Worm (Caenorhabditis elegans) whole organism, young adult: Measurements from ENCODE around the gene C05E4.7.

Source experiments
- B0261.1 ChIP-seq: sonication (generic microtip); optimal IDR thresholded peaks from 2 replicates; lab custom pipeline; 2016; ENCODE audit warnings: mild to moderate bottlenecking, missing genetic modification characterization, moderate library complexity, missing compliant biosample characterization
- B0336.3 ChIP-seq: fragments of 200-800 bp; sonication (Bioruptor generic); IDR thresholded peaks from 2 replicates; pipeline ENCODE4 v1.3.6; 2022; ENCODE audit warnings: missing genetic modification characterization, missing compliant biosample characterization
- F10E7.11 ChIP-seq: sonication (generic microtip); optimal IDR thresholded peaks from 2 replicates; lab custom pipeline; 2017; ENCODE audit warnings: mild to moderate bottlenecking, missing genetic modification characterization, moderate library complexity, missing compliant biosample characterization
- F23B12.7 ChIP-seq: sonication (generic microtip); optimal IDR thresholded peaks from 2 replicates; lab custom pipeline; 2017; ENCODE audit warnings: missing genetic modification characterization, mild to moderate bottlenecking, missing compliant biosample characterization, antibody characterized with exemption, moderate library complexity; ENCODE audit not compliant: insufficient read depth
- F37B4.10 ChIP-seq: fragments of 200-800 bp; sonication (Bioruptor generic); IDR thresholded peaks from 2 replicates; pipeline ENCODE4 v1.3.6; 2022; ENCODE audit warnings: missing genetic modification characterization, missing compliant biosample characterization
- F49E8.2 ChIP-seq: sonication (generic microtip); optimal IDR thresholded peaks from 3 replicates; lab custom pipeline; 2017; ENCODE audit warnings: missing genetic modification characterization, mild to moderate bottlenecking, missing compliant biosample characterization, antibody characterized with exemption, moderate library complexity; ENCODE audit not compliant: insufficient read depth
- F57C9.4 ChIP-seq: sonication (generic microtip); optimal IDR thresholded peaks from 2 replicates; lab custom pipeline; 2017; ENCODE audit warnings: mild to moderate bottlenecking, missing genetic modification characterization, missing compliant biosample characterization
- K11D2.4 ChIP-seq: fragments of 200-800 bp; sonication (Bioruptor generic); IDR thresholded peaks from 2 replicates; pipeline ENCODE4 v1.3.6; 2022; ENCODE audit warnings: missing genetic modification reagents, missing genetic modification characterization, missing compliant biosample characterization
- K12H6.12 ChIP-seq: fragments of 200-800 bp; sonication (Bioruptor generic); optimal IDR thresholded peaks from 2 replicates; lab custom pipeline; 2018; ENCODE audit warnings: mild to moderate bottlenecking, missing genetic modification characterization, missing compliant biosample characterization
- T07F8.4 ChIP-seq: sonication (generic microtip); optimal IDR thresholded peaks from 2 replicates; lab custom pipeline; 2016; ENCODE audit warnings: mild to moderate bottlenecking, missing genetic modification characterization, moderate library complexity, missing compliant biosample characterization
- T26A5.8 ChIP-seq: sonication (generic microtip); optimal IDR thresholded peaks from 2 replicates; lab custom pipeline; 2016; ENCODE audit warnings: missing genetic modification characterization, missing compliant biosample characterization
- Y56A3A.18 ChIP-seq: fragments of 200-800 bp; sonication (Bioruptor generic); IDR thresholded peaks from 2 replicates; pipeline ENCODE4 v1.3.6; 2022; ENCODE audit warnings: missing genetic modification reagents, missing genetic modification characterization, missing compliant biosample characterization
- Y67H2A.10 ChIP-seq: fragments of 200-800 bp; sonication (Bioruptor generic); conservative IDR thresholded peaks from 2 replicates; pipeline ENCODE4 v1.3.6; 2022; ENCODE audit warnings: missing genetic modification reagents, missing genetic modification characterization, missing compliant biosample characterization
- Y95B8A.8 ChIP-seq: fragments of 200-800 bp; sonication (Bioruptor generic); IDR thresholded peaks from 2 replicates; pipeline ENCODE4 v1.3.6; 2022; ENCODE audit warnings: missing genetic modification reagents, missing genetic modification characterization, missing compliant biosample characterization
- aptf-2 ChIP-seq: fragments of 200-800 bp; sonication (Bioruptor generic); conservative IDR thresholded peaks from 2 replicates; pipeline ENCODE4 v1.3.6; 2022; ENCODE audit warnings: missing genetic modification reagents, missing genetic modification characterization, missing compliant biosample characterization
- aptf-3 ChIP-seq: fragments of 200-800 bp; sonication (Bioruptor generic); IDR thresholded peaks from 2 replicates; pipeline ENCODE4 v1.3.6; 2022; ENCODE audit warnings: missing genetic modification characterization, missing compliant biosample characterization
- bed-2 ChIP-seq: fragments of 200-800 bp; sonication (Bioruptor generic); IDR thresholded peaks from 2 replicates; pipeline ENCODE4 v1.3.6; 2022; ENCODE audit warnings: missing genetic modification reagents, missing genetic modification characterization, missing compliant biosample characterization
- ccch-3 ChIP-seq: fragments of 200-800 bp; sonication (Bioruptor generic); optimal IDR thresholded peaks from 2 replicates; lab custom pipeline; 2018; ENCODE audit warnings: mild to moderate bottlenecking, missing genetic modification characterization, missing compliant biosample characterization
- ceh-100 ChIP-seq: fragments of 200-800 bp; sonication (Bioruptor generic); IDR thresholded peaks from 2 replicates; pipeline ENCODE4 v1.3.6; 2022; ENCODE audit warnings: missing genetic modification reagents, missing genetic modification characterization, missing compliant biosample characterization
- ceh-27 ChIP-seq: fragments of 200-800 bp; sonication (Bioruptor generic); optimal IDR thresholded peaks from 2 replicates; lab custom pipeline; 2018; ENCODE audit warnings: mild to moderate bottlenecking, missing genetic modification characterization, moderate library complexity, missing compliant biosample characterization
- ceh-40 ChIP-seq: fragments of 200-800 bp; sonication (Bioruptor generic); IDR thresholded peaks from 2 replicates; pipeline ENCODE4 v1.3.6; 2022; ENCODE audit warnings: missing genetic modification characterization, missing compliant biosample characterization
- ceh-58 ChIP-seq: fragments of 200-800 bp; sonication (Bioruptor generic); IDR thresholded peaks from 2 replicates; pipeline ENCODE4 v1.3.6; 2022; ENCODE audit warnings: missing genetic modification characterization, missing compliant biosample characterization
- ceh-91 ChIP-seq: fragments of 200-800 bp; sonication (Bioruptor generic); IDR thresholded peaks from 2 replicates; pipeline ENCODE4 v1.3.6; 2022; ENCODE audit warnings: missing genetic modification reagents, missing genetic modification characterization, missing compliant biosample characterization
- die-1 ChIP-seq: sonication (generic microtip); optimal IDR thresholded peaks from 2 replicates; lab custom pipeline; 2016; ENCODE audit warnings: missing genotype, mild to moderate bottlenecking, missing genetic modification characterization, missing compliant biosample characterization
- dox-1 ChIP-seq: fragments of 200-800 bp; sonication (Bioruptor generic); IDR thresholded peaks from 2 replicates; pipeline ENCODE4 v1.3.6; 2022; ENCODE audit warnings: missing genetic modification reagents, missing genetic modification characterization, missing compliant biosample characterization
- efl-1 ChIP-seq: fragments of 150-350 bp; optimal IDR thresholded peaks from 2 replicates; lab custom pipeline; 2014; ENCODE audit warnings: missing biosample characterization, missing genetic modification reagents, missing genetic modification characterization
- gei-17 ChIP-seq: fragments of 200-800 bp; sonication (Bioruptor generic); optimal IDR thresholded peaks from 2 replicates; lab custom pipeline; 2018; ENCODE audit warnings: mild to moderate bottlenecking, missing genetic modification characterization, missing compliant biosample characterization
- hlh-12 ChIP-seq: sonication (generic microtip); optimal IDR thresholded peaks from 2 replicates; lab custom pipeline; 2016; ENCODE audit warnings: missing genetic modification characterization, missing compliant biosample characterization
- hmg-1.2 ChIP-seq: fragments of 200-800 bp; sonication (Bioruptor generic); IDR thresholded peaks from 2 replicates; pipeline ENCODE4 v1.3.6; 2022; ENCODE audit warnings: missing genetic modification reagents, missing genetic modification characterization, missing compliant biosample characterization
- lag-1 ChIP-seq: fragments of 200-800 bp; sonication (Bioruptor generic); IDR thresholded peaks from 2 replicates; pipeline ENCODE4 v1.3.6; 2022; ENCODE audit warnings: missing genetic modification reagents, missing genetic modification characterization, missing compliant biosample characterization
- lir-1 ChIP-seq: fragments of 200-800 bp; sonication (Bioruptor generic); conservative IDR thresholded peaks from 2 replicates; pipeline ENCODE4 v1.3.6; 2022; ENCODE audit warnings: missing genetic modification reagents, missing genetic modification characterization, missing compliant biosample characterization
- lsl-1 ChIP-seq: fragments of 200-800 bp; sonication (Bioruptor generic); optimal IDR thresholded peaks from 2 replicates; lab custom pipeline; 2018; ENCODE audit warnings: mild to moderate bottlenecking, missing genetic modification characterization, moderate library complexity, missing compliant biosample characterization
- madf-6 ChIP-seq: fragments of 200-800 bp; sonication (Bioruptor generic); IDR thresholded peaks from 2 replicates; pipeline ENCODE4 v1.3.6; 2022; ENCODE audit warnings: missing genetic modification reagents, missing genetic modification characterization, missing compliant biosample characterization
- nfya-1 ChIP-seq: sonication (generic microtip); optimal IDR thresholded peaks from 2 replicates; lab custom pipeline; 2017; ENCODE audit warnings: antibody characterized with exemption, missing compliant biosample characterization, missing genetic modification characterization, borderline replicate concordance; ENCODE audit not compliant: insufficient read depth
- nhr-120 ChIP-seq: fragments of 200-800 bp; sonication (Bioruptor generic); IDR thresholded peaks from 2 replicates; pipeline ENCODE4 v1.3.6; 2022; ENCODE audit warnings: missing genetic modification characterization, missing compliant biosample characterization
- nhr-27 ChIP-seq: fragments of 200-800 bp; sonication (Bioruptor generic); optimal IDR thresholded peaks from 2 replicates; lab custom pipeline; 2018; ENCODE audit warnings: mild to moderate bottlenecking, missing genetic modification characterization, moderate library complexity, missing compliant biosample characterization
- pha-4 ChIP-seq: fragments of 150-350 bp; sonication (generic microtip); optimal IDR thresholded peaks from 2 replicates; lab custom pipeline; 2014; ENCODE audit warnings: missing biosample characterization, missing genetic modification reagents, missing genetic modification characterization
- repo-1 ChIP-seq: sonication (generic microtip); optimal IDR thresholded peaks from 2 replicates; lab custom pipeline; 2017; ENCODE audit warnings: mild to moderate bottlenecking, missing genetic modification characterization, missing compliant biosample characterization
- sdz-38 ChIP-seq: sonication (generic microtip); optimal IDR thresholded peaks from 2 replicates; lab custom pipeline; 2016; ENCODE audit warnings: missing genotype, missing genetic modification characterization, missing compliant biosample characterization
- snpc-1.1 ChIP-seq: sonication (generic microtip); optimal IDR thresholded peaks from 2 replicates; lab custom pipeline; 2017; ENCODE audit warnings: missing genetic modification characterization, mild to moderate bottlenecking, missing compliant biosample characterization, antibody characterized with exemption, moderate library complexity, missing genotype, missing genetic modification reagents; ENCODE audit not compliant: insufficient read depth
- snpc-1.3 ChIP-seq: sonication (generic microtip); optimal IDR thresholded peaks from 2 replicates; lab custom pipeline; 2017; ENCODE audit warnings: missing genetic modification characterization, mild to moderate bottlenecking, missing compliant biosample characterization, antibody characterized with exemption, moderate library complexity, missing genotype, missing genetic modification reagents; ENCODE audit not compliant: insufficient read depth
- somi-1 ChIP-seq: fragments of 200-800 bp; sonication (Bioruptor generic); optimal IDR thresholded peaks from 2 replicates; lab custom pipeline; 2018; ENCODE audit warnings: mild to moderate bottlenecking, missing genetic modification characterization, missing compliant biosample characterization
- sptf-2 ChIP-seq: fragments of 200-800 bp; sonication (Bioruptor generic); optimal IDR thresholded peaks from 2 replicates; lab custom pipeline; 2018; ENCODE audit warnings: mild to moderate bottlenecking, missing genetic modification characterization, missing compliant biosample characterization
- tbp1 ChIP-seq: fragments of 200-800 bp; sonication (Bioruptor generic); optimal IDR thresholded peaks from 2 replicates; lab custom pipeline; 2018; ENCODE audit warnings: mild to moderate bottlenecking, missing genetic modification characterization, missing compliant biosample characterization
- tlf-1 ChIP-seq: fragments of 200-800 bp; sonication (Bioruptor generic); optimal IDR thresholded peaks from 2 replicates; lab custom pipeline; 2018; ENCODE audit warnings: mild to moderate bottlenecking, missing genetic modification characterization, missing compliant biosample characterization
- unc-62 ChIP-seq: fragments of 150-350 bp; optimal IDR thresholded peaks from 2 replicates; lab custom pipeline; 2014; ENCODE audit warnings: missing biosample characterization, missing genetic modification reagents, missing genetic modification characterization
- zfh-2 ChIP-seq: fragments of 200-800 bp; sonication (Bioruptor generic); conservative IDR thresholded peaks from 2 replicates; pipeline ENCODE4 v1.3.6; 2022; ENCODE audit warnings: missing genetic modification reagents, missing genetic modification characterization, missing compliant biosample characterization
- ztf-18 ChIP-seq: sonication (generic microtip); optimal IDR thresholded peaks from 2 replicates; lab custom pipeline; 2016; ENCODE audit warnings: missing genotype, mild to moderate bottlenecking, missing genetic modification characterization, missing compliant biosample characterization
- ztf-26 ChIP-seq: sonication (generic microtip); optimal IDR thresholded peaks from 2 replicates; lab custom pipeline; 2017; ENCODE audit warnings: missing genetic modification characterization, missing compliant biosample characterization

C05E4.7 gene

DNA sequence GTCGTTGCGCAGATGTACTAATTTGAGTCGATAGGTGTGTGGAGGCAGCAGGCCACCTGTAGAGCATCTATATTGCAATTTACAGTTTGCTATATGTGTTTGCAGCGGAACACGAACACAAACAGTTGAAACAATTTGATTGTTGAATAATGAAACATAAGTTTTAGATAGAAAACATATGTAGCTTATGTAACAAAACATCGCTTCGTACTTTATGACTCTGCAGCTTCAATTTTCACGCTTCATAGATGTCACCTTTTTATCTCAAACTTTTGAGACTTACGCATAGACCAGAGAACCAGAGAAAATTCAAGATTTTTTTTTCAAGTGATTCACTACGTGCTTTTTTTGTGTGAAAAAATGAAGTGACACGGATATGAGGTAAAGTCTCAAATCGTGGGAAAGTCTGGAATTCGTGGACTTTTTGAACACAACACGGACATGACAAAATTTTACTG is 18.0 kb upstream of the C05E4.7 start, which contains the start of gene fbxb-72 (continued):
- TF ChIP-seq nhr-120 (0 out of 2 replicates have a peak, but pooled peaks have one; percentile 59), ceh-58 (GFP tag; lab: Robert Waterston, UW) (no peak), hlh-12 (tag; lab: Kevin White, UChicago) (no peak), ccch-3 (GFP tag; lab: Kevin White, UChicago) (no peak), pha-4 (tag; lab: Kevin White, UChicago) (peak; percentile 94), T26A5.8 (no peak), F37B4.10 (GFP tag; lab: Robert Waterston, UW) (no peak), snpc-1.3 (tag; lab: Kevin White, UChicago) (peak; percentile 64), aptf-3 (no peak), zfh-2 (no peak), unc-62 (no peak), ceh-91 (GFP tag; lab: Robert Waterston, UW) (no peak), Y56A3A.18 (GFP tag; lab: Robert Waterston, UW) (peak; percentile 81; the same call in 1 of the 2 replicates), ztf-18 (tag; lab: Kevin White, UChicago) (no peak), T07F8.4 (no peak), aptf-2 (no peak), dox-1 (GFP tag; lab: Robert Waterston, UW) (no peak), F57C9.4 (tag; lab: Kevin White, UChicago) (peak; percentile 85), lsl-1 (GFP tag; lab: Kevin White, UChicago) (no peak), madf-6 (GFP tag; lab: Robert Waterston, UW) (no peak), repo-1 (peak; percentile 90), bed-2 (GFP tag; lab: Robert Waterston, UW) (no peak), snpc-1.1 (tag; lab: Kevin White, UChicago) (no peak), K12H6.12 (tag; lab: Kevin White, UChicago) (peak; percentile 53), B0261.1 (tag; lab: Kevin White, UChicago) (no peak), K11D2.4 (GFP tag; lab: Robert Waterston, UW) (peak; percentile 78), B0336.3 (peak; percentile 77), tbp1 (GFP tag; lab: Kevin White, UChicago) (peak; percentile 51), Y95B8A.8 (peak; percentile 81; the same call in 1 of the 2 replicates), sdz-38 (tag; lab: Kevin White, UChicago) (no peak), lir-1 (GFP tag; lab: Robert Waterston, UW) (peak; percentile 58), efl-1 (no peak), hmg-1.2 (GFP tag; lab: Robert Waterston, UW) (peak; percentile 50), nhr-27 (tag; lab: Kevin White, UChicago) (peak; percentile 5), F10E7.11 (tag; lab: Kevin White, UChicago) (no peak), ceh-40 (GFP tag; lab: Robert Waterston, UW) (no peak), die-1 (tag; lab: Kevin White, UChicago) (no peak), tlf-1 (GFP tag; lab: Kevin White, UChicago) (peak; percentile 89), ztf-26 (peak; percentile 68), F23B12.7 (tag; lab: Kevin White, UChicago) (peak; percentile 88), lag-1 (GFP tag; lab: Robert Waterston, UW) (no peak), Y67H2A.10 (no peak), somi-1 (GFP tag; lab: Kevin White, UChicago) (peak; percentile 73), gei-17 (GFP tag; lab: Kevin White, UChicago) (peak; percentile 38), nfya-1 (tag; lab: Kevin White, UChicago) (no peak), ceh-100 (GFP tag; lab: Robert Waterston, UW) (no peak), sptf-2 (GFP tag; lab: Kevin White, UChicago) (no peak), F49E8.2 (no peak), ceh-27 (GFP tag; lab: Kevin White, UChicago) (peak; percentile 22)
